Worm (Caenorhabditis elegans) whole organism, L4 larva: Measurements from ENCODE around the gene Y55B1AR.4.

Experiments
- F44E2.7 ChIP-seq: fragments of 200-800 bp; sonication (Bioruptor generic); IDR thresholded peaks from 2 replicates; pipeline ENCODE4 v2.1.2; 2022; ENCODE audit warnings: missing genetic modification characterization, missing compliant biosample characterization
- ama-1 ChIP-seq: fragments of 150-350 bp; optimal IDR thresholded peaks from 2 replicates; lab custom pipeline; 2014; ENCODE audit warnings: inconsistent platforms, mixed read lengths

DNA sequence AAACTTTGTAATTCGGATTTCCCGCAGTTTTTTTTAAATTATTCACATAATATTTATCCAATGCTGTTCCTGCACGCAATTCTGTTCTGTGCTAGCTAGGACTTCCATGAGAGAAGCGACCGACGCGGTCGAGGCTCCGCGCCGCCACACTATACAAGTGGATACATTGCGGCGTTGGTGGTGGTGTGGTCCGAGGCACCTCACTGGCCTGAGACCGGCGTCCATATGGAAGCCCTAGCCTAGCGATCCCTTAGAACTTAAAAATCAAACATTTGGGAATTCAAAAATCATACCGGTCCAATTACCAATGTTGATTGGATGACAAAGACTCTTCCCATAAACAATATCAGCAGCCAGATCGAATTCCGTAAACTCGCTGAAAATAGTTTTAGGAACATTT, 20.8 kb upstream of the Y55B1AR.4 start:
- TF ChIP-seq F44E2.7 (GFP tag; lab: Robert Waterston, UW): no peak
- no peak for TF ChIP-seq ama-1 (lab: Kevin White, UChicago)
